Fruit fly (Drosophila melanogaster) whole organism, adult: Measurements from ENCODE around the gene BobA.

Experiments used
- CG12768 ChIP-seq: fragments of 200-800 bp; sonication (Bioruptor generic); optimal IDR thresholded peaks from 2 replicates; lab custom pipeline; 2017; ENCODE audit warnings: missing biosample characterization, missing genetic modification characterization, mild to moderate bottlenecking, moderate library complexity, missing genetic modification reagents
- CG14711 ChIP-seq: fragments of 200-800 bp; sonication (Bioruptor generic); optimal IDR thresholded peaks from 2 replicates; lab custom pipeline; 2018; ENCODE audit warnings: missing biosample characterization, mild to moderate bottlenecking, missing genetic modification characterization, moderate library complexity
- CG33017 ChIP-seq: fragments of 200-800 bp; sonication (Bioruptor generic); optimal IDR thresholded peaks from 2 replicates; lab custom pipeline; 2018; ENCODE audit warnings: missing biosample characterization, mild to moderate bottlenecking, missing genetic modification characterization, moderate library complexity
- CG5204 ChIP-seq: fragments of 200-800 bp; sonication (Bioruptor generic); optimal IDR thresholded peaks from 2 replicates; lab custom pipeline; 2016; ENCODE audit warnings: missing biosample characterization, missing genetic modification characterization
- CG7045 ChIP-seq: fragments of 200-800 bp; sonication (Bioruptor generic); optimal IDR thresholded peaks from 2 replicates; lab custom pipeline; 2017; ENCODE audit warnings: missing biosample characterization, mild to moderate bottlenecking, missing genetic modification characterization
- CG7101 ChIP-seq: fragments of 200-800 bp; sonication (Bioruptor generic); optimal IDR thresholded peaks from 2 replicates; lab custom pipeline; 2018; ENCODE audit warnings: missing biosample characterization, mild to moderate bottlenecking, missing genetic modification characterization, moderate library complexity
- bab1 ChIP-seq: fragments of 200-800 bp; sonication (Bioruptor generic); optimal IDR thresholded peaks from 3 replicates; lab custom pipeline; 2019; ENCODE audit warnings: missing biosample characterization, mild to moderate bottlenecking, missing genetic modification characterization, moderate library complexity
- cic ChIP-seq: fragments of 200-800 bp; sonication (Bioruptor generic); optimal IDR thresholded peaks from 2 replicates; lab custom pipeline; 2017; ENCODE audit warnings: missing biosample characterization, mild to moderate bottlenecking, missing genetic modification characterization, moderate library complexity
- cnc ChIP-seq, 2 experiments: fragments of >200 bp; optimal IDR thresholded peaks; 2 replicates each; lab custom pipeline; 2017
- tj ChIP-seq: fragments of 200-800 bp; sonication (Bioruptor generic); optimal IDR thresholded peaks from 3 replicates; lab custom pipeline; 2017; ENCODE audit warnings: missing biosample characterization, mild to moderate bottlenecking, missing genetic modification characterization, moderate library complexity
- toe ChIP-seq: fragments of 200-800 bp; sonication (Bioruptor generic); optimal IDR thresholded peaks from 2 replicates; lab custom pipeline; 2016; ENCODE audit warnings: missing biosample characterization, missing genetic modification characterization

DNA sequence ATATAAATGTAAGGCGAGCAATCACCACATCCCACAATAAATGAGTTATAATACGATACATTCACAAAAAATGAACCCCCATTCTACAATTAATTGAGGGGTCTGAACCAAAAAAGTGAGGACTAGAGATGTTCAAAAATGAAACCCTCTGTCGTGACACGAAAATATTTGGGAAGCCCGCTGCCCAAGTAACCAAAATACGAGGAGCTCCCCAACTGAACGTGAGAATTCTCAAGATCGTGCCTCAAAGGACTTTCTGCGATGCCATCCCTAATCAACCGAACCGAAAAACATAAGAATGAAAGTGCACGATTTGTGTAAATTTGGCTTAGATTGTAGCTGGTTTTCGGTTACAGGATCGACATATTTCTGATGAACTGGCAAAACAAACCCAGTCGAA, 28.6 kb upstream of the BobA start, which contains the start of gene Ocho:
- TF ChIP-seq CG33017 (tag; lab: Kevin White, UChicago) (no peak), cic (no peak), CG12768 (GFP tag; lab: Kevin White, UChicago) (no peak), bab1 (no peak), CG5204 (no peak), cnc (optimal IDR thresholded peaks at IDR 0.05; lab: Kevin White, UChicago) (no peak), toe (GFP tag; lab: Kevin White, UChicago) (no peak), CG7101 (tag; lab: Kevin White, UChicago) (no peak), CG14711 (tag; lab: Kevin White, UChicago) (no peak), CG7045 (GFP tag; lab: Kevin White, UChicago) (no peak), tj (no peak)
